Fruit fly (Drosophila melanogaster) whole organism, embryonic: ENCODE measurements around the gene CG31468.
A peak's percentile ranks its signal among the peaks of the same experiment; 100 is the strongest.

Experiments
- Atf3 ChIP-seq: fragments of 200-800 bp; sonication (Bioruptor generic); optimal IDR thresholded peaks from 3 replicates; lab custom pipeline; 2016; ENCODE audit warnings: missing biosample characterization, missing genetic modification characterization
- Bdp1 ChIP-seq: fragments of 200-800 bp; sonication (Bioruptor generic); optimal IDR thresholded peaks from 3 replicates; lab custom pipeline; 2016; ENCODE audit warnings: missing biosample characterization, missing genetic modification characterization
- CG12769 ChIP-seq: fragments of 200-800 bp; sonication (Bioruptor generic); optimal IDR thresholded peaks from 2 replicates; lab custom pipeline; 2019; ENCODE audit warnings: missing biosample characterization, mild to moderate bottlenecking, missing genetic modification characterization, moderate library complexity
- CG13287 ChIP-seq: fragments of 200-800 bp; sonication (Bioruptor generic); IDR thresholded peaks from 2 replicates; pipeline ENCODE4 v1.3.6; 2022; ENCODE audit warnings: missing biosample characterization, missing genetic modification characterization; ENCODE audit not compliant: partially characterized antibody
- CG14965 ChIP-seq: fragments of 200-800 bp; sonication (Bioruptor generic); optimal IDR thresholded peaks from 2 replicates; lab custom pipeline; 2016; ENCODE audit warnings: missing biosample characterization, missing genetic modification characterization, borderline replicate concordance
- CG15269 ChIP-seq: fragments of 200-800 bp; sonication (Bioruptor generic); optimal IDR thresholded peaks from 2 replicates; lab custom pipeline; 2018; ENCODE audit warnings: missing biosample characterization, mild to moderate bottlenecking, missing genetic modification characterization, moderate library complexity
- CG16815 ChIP-seq: fragments of 200-800 bp; sonication (Bioruptor generic); optimal IDR thresholded peaks from 3 replicates; lab custom pipeline; 2017; ENCODE audit warnings: missing biosample characterization, mild to moderate bottlenecking, missing genetic modification characterization
- CG17612 ChIP-seq: fragments of 200-800 bp; sonication (Bioruptor generic); IDR thresholded peaks from 2 replicates; pipeline ENCODE4 v1.3.6; 2022; ENCODE audit warnings: missing biosample characterization, missing genetic modification characterization
- CG17829 ChIP-seq: fragments of 200-800 bp; optimal IDR thresholded peaks from 2 replicates; lab custom pipeline; 2019; ENCODE audit warnings: missing biosample characterization, mild to moderate bottlenecking, missing genetic modification characterization, moderate library complexity
- CG2129 ChIP-seq: fragments of 200-800 bp; sonication (Bioruptor generic); IDR thresholded peaks from 2 replicates; pipeline ENCODE4 v1.3.6; 2022; ENCODE audit warnings: missing biosample characterization, missing genetic modification characterization; ENCODE audit not compliant: partially characterized antibody
- CG2678 ChIP-seq: fragments of 200-800 bp; sonication (Bioruptor generic); optimal IDR thresholded peaks from 3 replicates; lab custom pipeline; 2019; ENCODE audit warnings: missing biosample characterization, mild to moderate bottlenecking, missing genetic modification characterization, moderate library complexity
- CG3065 ChIP-seq: fragments of 200-800 bp; sonication (Bioruptor generic); optimal IDR thresholded peaks from 2 replicates; lab custom pipeline; 2016; ENCODE audit warnings: missing biosample characterization, missing genetic modification characterization
- CG3847 ChIP-seq: fragments of 200-800 bp; sonication (Bioruptor generic); IDR thresholded peaks from 2 replicates; pipeline ENCODE4 v1.3.6; 2022; ENCODE audit warnings: missing biosample characterization, missing genetic modification characterization
- CG6765 ChIP-seq: fragments of 200-800 bp; sonication (Bioruptor generic); optimal IDR thresholded peaks from 3 replicates; lab custom pipeline; 2017; ENCODE audit warnings: missing biosample characterization, mild to moderate bottlenecking, missing genetic modification characterization
- CG8290 ChIP-seq, 3 experiments: fragments of 200-800 bp; sonication (Bioruptor generic); optimal IDR thresholded peaks; 2 replicates each; lab custom pipeline; 2016 to 2019; ENCODE audit warnings: missing biosample characterization in 3 of 3, missing genetic modification characterization in 3 of 3, mild to moderate bottlenecking in 2 of 3, moderate library complexity in 1 of 3
- CG9215 ChIP-seq: fragments of 200-800 bp; sonication (Bioruptor generic); IDR thresholded peaks from 2 replicates; pipeline ENCODE4 v1.3.6; 2022; ENCODE audit warnings: missing biosample characterization, missing genetic modification characterization
- CoRest ChIP-seq: fragments of 200-800 bp; sonication (Bioruptor generic); optimal IDR thresholded peaks from 3 replicates; lab custom pipeline; 2018; ENCODE audit warnings: missing biosample characterization, mild to moderate bottlenecking, missing genetic modification characterization, moderate library complexity
- Dad ChIP-seq: fragments of 200-800 bp; sonication (Bioruptor generic); optimal IDR thresholded peaks from 3 replicates; lab custom pipeline; 2016; ENCODE audit warnings: missing biosample characterization, missing genetic modification characterization
- Deaf1 ChIP-seq: fragments of 200-800 bp; optimal IDR thresholded peaks from 3 replicates; lab custom pipeline; 2019; ENCODE audit warnings: missing biosample characterization, mild to moderate bottlenecking, missing genetic modification characterization, moderate library complexity
- Dip3 ChIP-seq: fragments of 200-800 bp; sonication (Bioruptor generic); optimal IDR thresholded peaks from 3 replicates; lab custom pipeline; 2016; ENCODE audit warnings: missing biosample characterization, missing genetic modification characterization
- HLH4C ChIP-seq: fragments of 200-800 bp; sonication (Bioruptor generic); IDR thresholded peaks from 3 replicates; pipeline ENCODE4 v1.3.6; 2022; ENCODE audit warnings: missing biosample characterization, missing genetic modification characterization; ENCODE audit not compliant: partially characterized antibody
- HLH54F ChIP-seq: fragments of 200-800 bp; sonication (Bioruptor generic); optimal IDR thresholded peaks from 3 replicates; lab custom pipeline; 2016; ENCODE audit warnings: missing biosample characterization, missing genetic modification characterization
- HmgD ChIP-seq: fragments of 200-800 bp; sonication (Bioruptor generic); optimal IDR thresholded peaks from 3 replicates; lab custom pipeline; 2016; ENCODE audit warnings: missing biosample characterization, missing genetic modification characterization
- HmgZ ChIP-seq: fragments of 200-800 bp; sonication (Bioruptor generic); optimal IDR thresholded peaks from 2 replicates; lab custom pipeline; 2018; ENCODE audit warnings: missing biosample characterization, mild to moderate bottlenecking, missing genetic modification characterization
- NfI ChIP-seq: fragments of 200-800 bp; sonication (Bioruptor generic); optimal IDR thresholded peaks from 3 replicates; lab custom pipeline; 2018; ENCODE audit warnings: missing biosample characterization, mild to moderate bottlenecking, missing genetic modification characterization, moderate library complexity
- Opbp ChIP-seq: fragments of 200-800 bp; sonication (Bioruptor generic); IDR thresholded peaks from 3 replicates; pipeline ENCODE4 v1.3.6; 2022; ENCODE audit warnings: missing biosample characterization, missing genetic modification characterization; ENCODE audit not compliant: partially characterized antibody
- PHDP ChIP-seq: fragments of 200-800 bp; sonication (Bioruptor generic); optimal IDR thresholded peaks from 3 replicates; lab custom pipeline; 2018; ENCODE audit warnings: missing biosample characterization, mild to moderate bottlenecking, missing genetic modification characterization, moderate library complexity
- Sin3A ChIP-seq: fragments of >200 bp; optimal IDR thresholded peaks from 2 replicates; lab custom pipeline; 2018
- Stat92E ChIP-seq, 3 experiments: fragments of >200 bp in 2 of 3; fragments of 200-800 bp in 1 of 3; sonication (Bioruptor generic) in 1 of 3; optimal IDR thresholded peaks; 2 replicates each; lab custom pipeline; 2017 to 2019; ENCODE audit warnings: missing biosample characterization in 3 of 3, missing genetic modification characterization in 3 of 3, mild to moderate bottlenecking in 1 of 3, moderate library complexity in 1 of 3
- ase ChIP-seq: fragments of 200-800 bp; sonication (Bioruptor generic); IDR thresholded peaks from 3 replicates; pipeline ENCODE4 v1.3.6; 2022; ENCODE audit warnings: missing biosample characterization, missing genetic modification characterization
- crc ChIP-seq: fragments of 200-800 bp; sonication (Bioruptor generic); optimal IDR thresholded peaks from 2 replicates; lab custom pipeline; 2016; ENCODE audit warnings: missing biosample characterization, missing genetic modification characterization
- fd102C ChIP-seq: fragments of 200-800 bp; sonication (Bioruptor generic); optimal IDR thresholded peaks from 2 replicates; lab custom pipeline; 2018; ENCODE audit warnings: missing biosample characterization, mild to moderate bottlenecking, missing genetic modification characterization, moderate library complexity
- gce ChIP-seq: fragments of 200-800 bp; sonication (Bioruptor generic); IDR thresholded peaks from 3 replicates; pipeline ENCODE4 v1.3.6; 2022; ENCODE audit warnings: missing biosample characterization, missing genetic modification characterization
- knrl ChIP-seq: fragments of 200-800 bp; sonication (Bioruptor generic); IDR thresholded peaks from 3 replicates; pipeline ENCODE4 v1.3.6; 2022; ENCODE audit warnings: missing biosample characterization, missing genetic modification characterization; ENCODE audit not compliant: partially characterized antibody
- lmd ChIP-seq: fragments of 200-800 bp; sonication (Bioruptor generic); IDR thresholded peaks from 2 replicates; pipeline ENCODE4 v1.3.6; 2022; ENCODE audit warnings: missing biosample characterization, missing genetic modification characterization
- lov ChIP-seq, 2 experiments: fragments of 200-800 bp in 1 of 2; fragments of >200 bp in 1 of 2; sonication (Bioruptor generic) in 1 of 2; IDR thresholded peaks in 1 of 2; optimal IDR thresholded peaks in 1 of 2; 2 replicates in 1 of 2; 3 replicates in 1 of 2; pipeline versions ENCODE4 v1.3.6 to Lab custom; 2017 to 2022; ENCODE audit warnings: missing biosample characterization in 1 of 2, missing genetic modification characterization in 1 of 2
- mld ChIP-seq: fragments of 200-800 bp; sonication (Bioruptor generic); IDR thresholded peaks from 3 replicates; pipeline ENCODE4 v1.3.6; 2022; ENCODE audit warnings: missing biosample characterization, missing genetic modification characterization; ENCODE audit not compliant: partially characterized antibody
- nerfin-1 ChIP-seq: fragments of 200-800 bp; sonication (Bioruptor generic); optimal IDR thresholded peaks from 3 replicates; lab custom pipeline; 2019; ENCODE audit warnings: missing biosample characterization, mild to moderate bottlenecking, missing genetic modification characterization, moderate library complexity
- pita ChIP-seq: fragments of 200-800 bp; sonication (Bioruptor generic); optimal IDR thresholded peaks from 2 replicates; lab custom pipeline; 2017; ENCODE audit warnings: missing biosample characterization, mild to moderate bottlenecking, missing genetic modification characterization
- scrt ChIP-seq: fragments of 200-800 bp; sonication (Bioruptor generic); optimal IDR thresholded peaks from 2 replicates; lab custom pipeline; 2018; ENCODE audit warnings: missing biosample characterization, mild to moderate bottlenecking, missing genetic modification characterization, moderate library complexity
- sd ChIP-seq: fragments of 200-800 bp; sonication (Bioruptor generic); optimal IDR thresholded peaks from 3 replicates; lab custom pipeline; 2018; ENCODE audit warnings: missing biosample characterization, mild to moderate bottlenecking, missing genetic modification characterization, moderate library complexity
- slp2 ChIP-seq: fragments of 200-800 bp; sonication (Bioruptor generic); optimal IDR thresholded peaks from 2 replicates; lab custom pipeline; 2016; ENCODE audit warnings: missing biosample characterization, missing genetic modification characterization
- sob ChIP-seq: fragments of 200-800 bp; sonication (Bioruptor generic); IDR thresholded peaks from 2 replicates; pipeline ENCODE4 v1.3.6; 2022; ENCODE audit warnings: missing biosample characterization, missing genetic modification characterization
- stc ChIP-seq: fragments of 200-800 bp; sonication (Bioruptor generic); IDR thresholded peaks from 2 replicates; pipeline ENCODE4 v1.3.6; 2022; ENCODE audit warnings: missing biosample characterization, missing genetic modification characterization
- tll ChIP-seq, 2 experiments: fragments of 200-800 bp in 1 of 2; fragments of >200 bp in 1 of 2; sonication (Bioruptor generic) in 1 of 2; optimal IDR thresholded peaks; 2 replicates each; lab custom pipeline; 2017 to 2019; ENCODE audit warnings: missing biosample characterization in 2 of 2, missing genetic modification characterization in 2 of 2, mild to moderate bottlenecking in 1 of 2, moderate library complexity in 1 of 2
- wor ChIP-seq: fragments of 200-800 bp; sonication (Bioruptor generic); IDR thresholded peaks from 2 replicates; pipeline ENCODE4 v1.3.6; 2022; ENCODE audit warnings: missing biosample characterization, missing genetic modification characterization
- zen2 ChIP-seq: fragments of 200-800 bp; sonication (Bioruptor generic); IDR thresholded peaks from 3 replicates; pipeline ENCODE4 v1.3.6; 2022; ENCODE audit warnings: missing biosample characterization, missing genetic modification characterization; ENCODE audit not compliant: partially characterized antibody

CG31468 gene

dm6 chr3R:23729632-23730471, 29.7 kb upstream of the CG31468 start (continued):
- TF ChIP-seq HLH4C (GFP tag; lab: Robert Waterston, UW) (peak; percentile 64), Deaf1 (tag; lab: Kevin White, UChicago) (peak; percentile 43), Opbp (GFP tag; lab: Robert Waterston, UW) (peak; percentile 75), CG16815 (no peak), CG6765 (GFP tag; lab: Kevin White, UChicago) (no peak), CG3065 (no peak), CG15269 (tag; lab: Kevin White, UChicago) (peak; percentile 27), sd (peak; percentile 92), CoRest (tag; lab: Kevin White, UChicago) (peak; percentile 59), wor (GFP tag; lab: Robert Waterston, UW) (no peak), stc (GFP tag; lab: Robert Waterston, UW) (0 out of 2 replicates have a peak, but pooled peaks have one; percentile 32), lov (optimal IDR thresholded peaks at IDR 0.05; lab: Kevin White, UChicago) (no peak), lov (GFP tag; IDR thresholded peaks at IDR 0.05; lab: Robert Waterston, UW) (no peak), CG17829 (tag; lab: Kevin White, UChicago) (peak; percentile 9), CG9215 (no peak), Atf3 (GFP tag; lab: Kevin White, UChicago) (no peak), CG3847 (no peak), CG8290 (GFP tag; optimal IDR thresholded peaks at IDR 0.05; lab: Kevin White, UChicago) (peak; percentile 58), CG8290 (tag; optimal IDR thresholded peaks at IDR 0.05; lab: Kevin White, UChicago) (peak in 1 of 2 experiments; percentile 58), gce (GFP tag; lab: Robert Waterston, UW) (peak; percentile 40; the same call in 1 of the 3 replicates), tll (GFP tag; optimal IDR thresholded peaks at IDR 0.05; lab: Kevin White, UChicago) (no peak), mld (GFP tag; lab: Robert Waterston, UW) (peak; percentile 44), ase (no peak), Stat92E (GFP tag; optimal IDR thresholded peaks at IDR 0.05; lab: Kevin White, UChicago) (peak in 2 of 3 experiments; percentile 65 to 92), NfI (GFP tag; lab: Kevin White, UChicago) (no peak), crc (no peak), CG2129 (GFP tag; lab: Robert Waterston, UW) (no peak), CG2678 (tag; lab: Kevin White, UChicago) (peak; percentile 33), fd102C (peak; percentile 16), HmgZ (tag; lab: Kevin White, UChicago) (peak; percentile 36), pita (no peak), HmgD (no peak), Dip3 (no peak), zen2 (GFP tag; lab: Robert Waterston, UW) (no peak), CG14965 (no peak), scrt (no peak), sob (peak; percentile 60), nerfin-1 (peak; percentile 65), lmd (no peak), PHDP (tag; lab: Kevin White, UChicago) (peak; percentile 4), Dad (GFP tag; lab: Kevin White, UChicago) (no peak), HLH54F (no peak), slp2 (GFP tag; lab: Kevin White, UChicago) (no peak), CG12769 (tag; lab: Kevin White, UChicago) (peak; percentile 98), CG13287 (GFP tag; lab: Robert Waterston, UW) (peak; percentile 50), Bdp1 (GFP tag; lab: Kevin White, UChicago) (peak; percentile 99), CG17612 (no peak), knrl (GFP tag; lab: Robert Waterston, UW) (peak; percentile 57), Sin3A (no peak)
